Worm (Caenorhabditis elegans) whole organism, late embryonic: Measurements from ENCODE around the gene F08F3.10.

ENCODE experiments used
- ama-1 ChIP-seq: fragments of 150-350 bp; optimal IDR thresholded peaks from 2 replicates; lab custom pipeline; 2014
- che-1 ChIP-seq: sonication (generic microtip); optimal IDR thresholded peaks from 2 replicates; lab custom pipeline; 2016; ENCODE audit warnings: mild to moderate bottlenecking, missing genetic modification characterization, missing compliant biosample characterization
- fkh-10 ChIP-seq: fragments of 150-350 bp; optimal IDR thresholded peaks from 2 replicates; lab custom pipeline; 2014; ENCODE audit warnings: missing biosample characterization, missing genetic modification reagents, missing genetic modification characterization
- hlh-15 ChIP-seq: sonication (generic microtip); optimal IDR thresholded peaks from 2 replicates; lab custom pipeline; 2016; ENCODE audit warnings: missing genetic modification characterization, missing compliant biosample characterization
- lim-6 ChIP-seq: sonication (generic microtip); optimal IDR thresholded peaks from 2 replicates; lab custom pipeline; 2016; ENCODE audit warnings: missing genetic modification characterization, missing compliant biosample characterization
- lin-11 ChIP-seq: fragments of 200-800 bp; sonication (Bioruptor generic); optimal IDR thresholded peaks from 2 replicates; lab custom pipeline; 2018; ENCODE audit warnings: mild to moderate bottlenecking, missing genetic modification characterization, missing compliant biosample characterization
- odd-2 ChIP-seq: sonication (generic microtip); optimal IDR thresholded peaks from 2 replicates; lab custom pipeline; 2017; ENCODE audit warnings: antibody characterized with exemption, mild to moderate bottlenecking, missing genetic modification characterization, missing compliant biosample characterization
- pag-3 ChIP-seq: sonication (generic microtip); optimal IDR thresholded peaks from 2 replicates; lab custom pipeline; 2016; ENCODE audit warnings: missing compliant biosample characterization, missing genetic modification characterization, borderline replicate concordance
- pqm-1 ChIP-seq: sonication (generic microtip); optimal IDR thresholded peaks from 2 replicates; lab custom pipeline; 2016; ENCODE audit warnings: missing genetic modification characterization, missing compliant biosample characterization
- pros-1 ChIP-seq: fragments of 150-350 bp; optimal IDR thresholded peaks from 2 replicates; lab custom pipeline; 2014; ENCODE audit warnings: missing biosample characterization, missing genetic modification reagents, missing genetic modification characterization
- sdc-2 ChIP-seq: sonication (generic microtip); optimal IDR thresholded peaks from 2 replicates; lab custom pipeline; 2016; ENCODE audit warnings: missing genotype, missing genetic modification characterization, missing compliant biosample characterization
- unc-55 ChIP-seq: sonication (generic microtip); optimal IDR thresholded peaks from 2 replicates; lab custom pipeline; 2017; ENCODE audit warnings: missing biosample characterization, missing genetic modification reagents, missing genetic modification characterization

DNA sequence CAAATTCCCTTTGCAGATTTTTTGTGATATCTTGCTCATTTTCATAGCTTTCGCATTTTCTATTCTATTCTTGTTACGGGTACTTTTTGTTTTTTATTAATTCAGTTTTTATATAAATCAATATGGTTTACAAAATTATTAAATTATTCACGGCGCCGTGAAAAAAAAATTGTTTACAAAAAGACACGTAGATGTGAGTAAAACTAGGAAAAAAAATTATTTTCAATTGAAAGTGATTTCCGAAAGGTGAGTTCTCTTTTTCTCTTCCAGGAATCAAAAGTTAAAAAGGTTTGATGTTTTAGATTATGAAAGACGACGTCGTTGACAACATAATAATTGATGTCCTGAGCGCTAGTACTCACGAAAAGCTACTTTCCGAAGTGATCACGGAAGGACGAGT is 4.9 kb upstream of the F08F3.10 start, which contains the start of gene C25A6.1:
- TF ChIP-seq ama-1 (lab: Kevin White, UChicago) (no peak), che-1 (tag; lab: Kevin White, UChicago) (no peak), pros-1 (no peak), pqm-1 (no peak), hlh-15 (tag; lab: Kevin White, UChicago) (no peak), unc-55 (GFP tag; lab: Kevin White, UChicago) (no peak), fkh-10 (GFP tag; lab: Kevin White, UChicago) (no peak), pag-3 (no peak), odd-2 (tag; lab: Kevin White, UChicago) (no peak), sdc-2 (tag; lab: Kevin White, UChicago) (no peak), lin-11 (tag; lab: Kevin White, UChicago) (no peak), lim-6 (tag; lab: Kevin White, UChicago) (no peak)
